Worm (Caenorhabditis elegans) whole organism, L4/young adult: ENCODE results near the gene clec-210.

Source experiments
- dao-5 ChIP-seq: sonication (generic microtip); optimal IDR thresholded peaks from 2 replicates; lab custom pipeline; 2016; ENCODE audit warnings: missing genotype, missing genetic modification characterization, moderate library complexity, missing compliant biosample characterization
- him-1 ChIP-seq: sonication (generic microtip); optimal IDR thresholded peaks from 2 replicates; lab custom pipeline; 2016; ENCODE audit warnings: missing genotype, missing genetic modification reagents, missing genetic modification characterization, missing compliant biosample characterization

- no peak for TF ChIP-seq dao-5
- no peak for TF ChIP-seq him-1 (tag; lab: Kevin White, UChicago)
Measured at ce11 chrV:3166260-3166659, 48.1 kb downstream of the clec-210 start, which contains the start of gene C36C5.4.
